Worm (Caenorhabditis elegans): ENCODE results near the gene mfsd-10.

The mfsd-10 gene

ce11 chrX:17391515-17391914 is 23.1 kb upstream of the mfsd-10 start, which contains the start of gene F10D7.5:
F10D7.5 (minus strand) TSS chrX:17391615.
- TF ChIP-seq nfya-1 (tag; optimal IDR thresholded peaks at IDR 0.05; ENCODE audit: insufficient read depth) = no peak
- TF ChIP-seq unc-39 (tag; optimal IDR thresholded peaks at IDR 0.05) = no peak
- TF ChIP-seq mml-1 (tag; optimal IDR thresholded peaks at IDR 0.05) = no peak
- TF ChIP-seq tbx-2 (tag; optimal IDR thresholded peaks at IDR 0.05) = no peak
- TF ChIP-seq zag-1 (tag; optimal IDR thresholded peaks at IDR 0.05) = no peak
- TF ChIP-seq nhr-67 (tag; optimal IDR thresholded peaks at IDR 0.05) = no peak
- TF ChIP-seq lin-15B (tag; optimal IDR thresholded peaks at IDR 0.05) = no peak
- TF ChIP-seq jun-1 (tag; optimal IDR thresholded peaks at IDR 0.05) = no peak
- no peak for TF ChIP-seq nhr-11 (tag; optimal IDR thresholded peaks at IDR 0.05)
- TF ChIP-seq egl-27 (tag; optimal IDR thresholded peaks at IDR 0.05) = no peak
- no peak for TF ChIP-seq fkh-2 (tag; optimal IDR thresholded peaks at IDR 0.05)
- TF ChIP-seq elt-1 (tag; optimal IDR thresholded peaks at IDR 0.05) = no peak
- TF ChIP-seq ceh-16 (tag; optimal IDR thresholded peaks at IDR 0.05) = no peak

DNA sequence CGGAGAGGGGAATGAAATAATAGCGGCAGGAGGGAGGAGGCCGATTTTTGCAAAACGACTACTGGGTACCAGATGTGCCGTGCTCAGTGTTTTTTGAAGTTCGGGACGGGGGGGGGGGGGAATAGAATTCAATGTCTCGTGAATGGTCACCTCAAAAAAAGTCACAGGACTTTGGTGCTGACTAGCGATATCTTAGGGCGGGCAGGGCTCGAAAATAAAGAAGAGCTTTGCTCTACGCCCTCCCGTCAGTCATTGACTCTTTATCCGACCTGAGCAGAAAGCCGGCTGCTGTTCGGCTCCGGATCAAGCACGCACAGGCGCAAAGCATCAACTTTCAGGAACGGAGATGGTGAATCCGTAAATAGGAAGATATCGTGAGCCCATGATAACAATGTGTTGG is 22.1 kb upstream of the mfsd-10 start:
- TF ChIP-seq skn-1 (tag; optimal IDR thresholded peaks at IDR 0.05) = no peak
- TF ChIP-seq ceh-9 (tag; optimal IDR thresholded peaks at IDR 0.05) = no peak
- no peak for TF ChIP-seq ceh-82 (tag; optimal IDR thresholded peaks at IDR 0.05)
- no peak for TF ChIP-seq lin-15B (tag; optimal IDR thresholded peaks at IDR 0.05)
- TF ChIP-seq tbx-2 (tag; optimal IDR thresholded peaks at IDR 0.05) = no peak

DNA sequence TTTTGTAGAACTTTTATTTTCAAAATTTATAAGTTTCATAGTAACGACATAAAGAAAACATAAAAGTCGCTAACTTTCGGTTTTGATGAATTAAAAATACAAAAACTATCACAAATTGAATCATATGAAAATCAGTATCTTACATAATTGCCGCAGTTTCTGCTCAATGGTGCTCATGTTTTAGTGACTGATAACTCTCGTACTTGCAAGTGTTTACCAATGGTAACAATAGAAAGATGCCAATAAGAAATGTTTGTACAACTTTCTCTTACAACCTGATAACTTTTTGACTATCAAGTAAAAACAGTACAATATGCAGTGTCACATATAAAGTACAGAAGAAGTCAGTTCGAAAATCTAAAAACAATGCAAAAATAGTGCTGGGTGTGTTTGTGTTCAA is 17.7 kb upstream of the mfsd-10 start:
- TF ChIP-seq pqm-1 (tag; optimal IDR thresholded peaks at IDR 0.05) (peak; percentile 21), elt-2 (tag; optimal IDR thresholded peaks at IDR 0.05) (peak; percentile 25), pha-4 (tag; optimal IDR thresholded peaks at IDR 0.05) (peak; percentile 35), lsy-12 (tag; optimal IDR thresholded peaks at IDR 0.05) (no peak)

DNA sequence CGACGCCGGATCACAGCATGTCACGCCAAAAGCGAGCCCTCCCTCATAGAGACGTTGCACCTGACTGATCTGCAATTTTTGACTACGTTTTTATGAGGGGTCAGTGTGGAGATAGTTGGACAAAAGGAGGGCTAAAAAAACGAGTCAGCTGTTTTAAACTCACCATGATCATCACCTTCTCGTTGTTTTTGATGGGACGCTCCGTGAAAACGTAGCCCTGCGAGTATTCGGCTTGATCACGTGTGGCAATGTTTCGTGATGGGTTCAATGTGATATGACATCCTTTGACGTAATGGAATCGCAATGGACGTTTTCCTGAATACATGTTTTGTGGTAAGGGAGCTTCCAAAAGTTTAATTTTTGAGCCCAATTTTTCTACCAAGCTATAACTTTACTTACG is 16.7 kb upstream of the mfsd-10 start:
- TF ChIP-seq nhr-11 (tag; optimal IDR thresholded peaks at IDR 0.05) (peak; percentile 38), ceh-9 (tag; optimal IDR thresholded peaks at IDR 0.05) (no peak), pqm-1 (tag; optimal IDR thresholded peaks at IDR 0.05) (no peak), elt-3 (tag; optimal IDR thresholded peaks at IDR 0.05) (no peak)

DNA sequence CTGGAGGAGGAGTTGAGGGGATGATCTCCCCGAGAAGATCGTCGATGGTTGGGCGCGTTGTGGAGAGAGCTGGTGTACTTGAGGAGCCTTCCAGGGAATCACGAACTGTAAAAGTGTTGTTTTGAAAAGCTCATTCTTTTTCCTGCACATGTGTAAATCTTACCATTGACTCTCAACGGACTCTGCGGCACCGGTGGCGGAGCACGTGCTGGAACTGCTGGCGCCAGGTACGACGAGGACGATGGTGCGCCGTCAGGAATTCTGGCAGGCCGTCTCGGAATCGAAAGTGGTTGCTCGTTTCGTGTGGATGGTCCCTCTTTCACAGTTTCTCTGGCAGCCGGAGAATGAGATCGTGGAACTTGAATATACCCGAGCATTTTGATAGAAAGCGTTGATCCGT is 15.9 kb upstream of the mfsd-10 start:
- TF ChIP-seq eor-1 (tag; optimal IDR thresholded peaks at IDR 0.05) (no peak), ztf-11 (tag; optimal IDR thresholded peaks at IDR 0.05) (no peak), nhr-25 (tag; optimal IDR thresholded peaks at IDR 0.05) (no peak), zag-1 (tag; optimal IDR thresholded peaks at IDR 0.05) (no peak), lsy-12 (tag; optimal IDR thresholded peaks at IDR 0.05) (no peak), mml-1 (tag; optimal IDR thresholded peaks at IDR 0.05) (no peak), ama-1 (optimal IDR thresholded peaks at IDR 0.05) (no peak), ZK546.5 (tag; optimal IDR thresholded peaks at IDR 0.05) (no peak), fkh-2 (tag; optimal IDR thresholded peaks at IDR 0.05) (no peak), nhr-43 (tag; optimal IDR thresholded peaks at IDR 0.05; ENCODE audit: poor library complexity, severe bottlenecking) (no peak), lin-15B (tag; optimal IDR thresholded peaks at IDR 0.05) (no peak), nhr-76 (tag; optimal IDR thresholded peaks at IDR 0.05) (no peak), daf-12 (tag; optimal IDR thresholded peaks at IDR 0.05) (no peak), unc-39 (tag; optimal IDR thresholded peaks at IDR 0.05) (no peak), nhr-28 (tag; optimal IDR thresholded peaks at IDR 0.05) (no peak), ceh-16 (tag; optimal IDR thresholded peaks at IDR 0.05) (no peak), nhr-12 (tag; optimal IDR thresholded peaks at IDR 0.05) (no peak), unc-62 (GFP tag; optimal IDR thresholded peaks at IDR 0.05) (no peak)

DNA sequence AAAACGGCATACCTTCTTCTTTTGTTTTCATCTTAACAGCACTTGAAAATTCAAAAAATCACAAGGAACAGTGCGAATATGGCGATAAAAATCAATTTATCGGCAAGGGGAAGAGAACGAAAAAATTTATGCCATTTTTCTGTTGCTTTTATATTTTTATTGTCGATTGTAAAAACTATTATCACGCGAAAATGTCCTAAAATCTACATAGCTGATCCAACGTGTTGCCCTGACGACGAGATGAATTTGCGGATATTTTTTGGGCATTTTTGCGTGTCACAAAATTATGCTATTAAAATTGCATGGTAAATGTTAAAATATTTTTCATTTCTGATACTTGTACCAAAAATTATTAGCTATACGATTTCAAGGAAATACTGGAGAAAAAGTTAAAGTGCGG is 13.5 kb upstream of the mfsd-10 start, which contains the start of gene F10D7.4:
TSS of gene F10D7.4 (minus strand) at position 101 of the 400 bp plus-strand sequence.
- TF ChIP-seq skn-1 (tag; optimal IDR thresholded peaks at IDR 0.05) (no peak), lin-15B (tag; optimal IDR thresholded peaks at IDR 0.05) (no peak)

Measured in whole organism, L3 larva.